Worm (Caenorhabditis elegans): Measurements from ENCODE around the gene sdz-8.

The sdz-8 gene

DNA sequence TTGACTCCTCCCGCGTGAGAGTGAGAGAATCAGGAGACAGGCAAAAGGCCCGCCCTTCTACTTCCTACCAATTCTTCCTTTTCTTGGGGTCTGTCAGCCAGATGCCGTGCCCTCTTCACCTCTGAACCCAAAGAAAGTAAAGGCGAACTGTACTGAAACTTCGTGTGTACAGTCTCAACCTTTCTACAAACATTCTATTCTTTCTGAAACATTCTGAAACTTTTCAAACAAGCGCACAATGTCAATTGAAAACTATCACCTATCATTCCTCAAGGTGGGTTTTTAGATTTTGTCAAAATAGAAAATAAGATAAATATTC lies 16.5 kb upstream of the sdz-8 start:
- TF ChIP-seq elt-2 (tag; optimal IDR thresholded peaks at IDR 0.05) (no peak), lin-39 (tag; optimal IDR thresholded peaks at IDR 0.05) (no peak), mdl-1 (tag; optimal IDR thresholded peaks at IDR 0.05) (no peak), lin-15B (tag; optimal IDR thresholded peaks at IDR 0.05) (no peak), skn-1 (tag; optimal IDR thresholded peaks at IDR 0.05) (no peak), ztf-11 (tag; optimal IDR thresholded peaks at IDR 0.05) (no peak), egl-27 (tag; optimal IDR thresholded peaks at IDR 0.05) (no peak), aly-2 (tag; optimal IDR thresholded peaks at IDR 0.05) (no peak), ceh-16 (tag; optimal IDR thresholded peaks at IDR 0.05) (no peak), egl-5 (tag; optimal IDR thresholded peaks at IDR 0.05) (no peak), nhr-25 (tag; optimal IDR thresholded peaks at IDR 0.05) (no peak), pqm-1 (tag; optimal IDR thresholded peaks at IDR 0.05) (no peak), fos-1 (tag; optimal IDR thresholded peaks at IDR 0.05) (no peak), unc-62 (GFP tag; optimal IDR thresholded peaks at IDR 0.05) (no peak), hmg-11 (tag; optimal IDR thresholded peaks at IDR 0.05) (no peak), nhr-12 (tag; optimal IDR thresholded peaks at IDR 0.05) (no peak), pha-4 (tag; optimal IDR thresholded peaks at IDR 0.05) (no peak), jun-1 (tag; optimal IDR thresholded peaks at IDR 0.05) (no peak), ceh-9 (tag; optimal IDR thresholded peaks at IDR 0.05) (no peak), ama-1 (optimal IDR thresholded peaks at IDR 0.05) (no peak)

DNA sequence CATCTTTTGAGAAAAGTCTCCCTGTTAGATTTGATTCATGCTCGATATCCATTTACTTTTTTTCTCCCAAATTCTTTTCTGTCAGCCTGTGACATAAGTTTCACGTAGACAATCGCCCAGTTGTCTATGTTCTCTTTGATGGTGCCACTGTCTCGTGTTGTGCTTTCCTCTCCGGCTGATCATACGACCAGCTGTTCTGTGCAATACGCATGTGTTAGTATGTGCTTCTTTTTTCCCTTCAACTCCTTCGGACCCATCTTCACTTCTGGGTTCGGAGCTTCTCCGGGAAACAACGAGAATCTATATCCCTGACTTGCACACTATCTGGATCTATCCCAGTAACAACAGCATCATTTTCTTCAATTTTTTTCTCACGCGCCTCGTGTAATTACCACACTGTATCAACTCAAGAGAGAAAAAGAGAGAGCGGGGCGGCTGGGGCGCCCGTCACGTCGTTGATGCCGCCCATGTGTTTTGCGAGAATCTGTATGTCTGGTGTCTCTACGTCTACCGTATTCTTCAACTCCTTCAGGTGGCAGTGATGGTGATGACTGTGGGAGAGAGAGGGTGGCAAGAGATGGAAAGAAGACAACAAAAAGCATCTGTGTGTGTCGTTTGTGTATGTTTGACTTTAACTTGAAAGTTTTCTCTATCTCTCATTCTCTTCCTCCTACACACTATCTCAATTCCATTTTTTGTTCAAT lies 16.0 kb upstream of the sdz-8 start:
- TF ChIP-seq nhr-23 (tag; optimal IDR thresholded peaks at IDR 0.05) (peak; percentile 28), fkh-2 (tag; optimal IDR thresholded peaks at IDR 0.05) (no peak), lsy-12 (tag; optimal IDR thresholded peaks at IDR 0.05) (peak; percentile 58), R02D3.7 (tag; optimal IDR thresholded peaks at IDR 0.05) (no peak), jun-1 (tag; optimal IDR thresholded peaks at IDR 0.05) (peak; percentile 82), snpc-4 (tag; optimal IDR thresholded peaks at IDR 0.05) (peak; percentile 36), unc-62 (GFP tag; optimal IDR thresholded peaks at IDR 0.05) (peak; percentile 62), lin-39 (tag; optimal IDR thresholded peaks at IDR 0.05) (peak; percentile 42), skn-1 (tag; optimal IDR thresholded peaks at IDR 0.05) (peak; percentile 73), pha-4 (tag; optimal IDR thresholded peaks at IDR 0.05) (peak; percentile 96), nhr-43 (tag; optimal IDR thresholded peaks at IDR 0.05; ENCODE audit: poor library complexity, severe bottlenecking) (peak; percentile 70), elt-2 (tag; optimal IDR thresholded peaks at IDR 0.05) (peak; percentile 88), nhr-11 (tag; optimal IDR thresholded peaks at IDR 0.05) (no peak), ceh-82 (tag; optimal IDR thresholded peaks at IDR 0.05) (no peak), egl-5 (tag; optimal IDR thresholded peaks at IDR 0.05) (peak; percentile 21), tbx-2 (tag; optimal IDR thresholded peaks at IDR 0.05) (peak; percentile 54), nfya-1 (tag; optimal IDR thresholded peaks at IDR 0.05; ENCODE audit: insufficient read depth) (peak; percentile 52), elt-3 (tag; optimal IDR thresholded peaks at IDR 0.05) (peak in 1 of 3 experiments; percentile 43), nhr-67 (tag; optimal IDR thresholded peaks at IDR 0.05) (no peak), egl-27 (tag; optimal IDR thresholded peaks at IDR 0.05) (peak; percentile 85), nhr-25 (tag; optimal IDR thresholded peaks at IDR 0.05) (peak; percentile 95), ztf-4 (tag; optimal IDR thresholded peaks at IDR 0.05) (peak; percentile 18), ama-1 (optimal IDR thresholded peaks at IDR 0.05) (no peak), ceh-28 (tag; optimal IDR thresholded peaks at IDR 0.05) (peak; percentile 35), pqm-1 (tag; optimal IDR thresholded peaks at IDR 0.05) (peak; percentile 81), lin-15B (tag; optimal IDR thresholded peaks at IDR 0.05) (no peak), mdl-1 (tag; optimal IDR thresholded peaks at IDR 0.05) (peak; percentile 77), daf-12 (tag; optimal IDR thresholded peaks at IDR 0.05) (no peak), elt-1 (tag; optimal IDR thresholded peaks at IDR 0.05) (peak; percentile 58)

DNA sequence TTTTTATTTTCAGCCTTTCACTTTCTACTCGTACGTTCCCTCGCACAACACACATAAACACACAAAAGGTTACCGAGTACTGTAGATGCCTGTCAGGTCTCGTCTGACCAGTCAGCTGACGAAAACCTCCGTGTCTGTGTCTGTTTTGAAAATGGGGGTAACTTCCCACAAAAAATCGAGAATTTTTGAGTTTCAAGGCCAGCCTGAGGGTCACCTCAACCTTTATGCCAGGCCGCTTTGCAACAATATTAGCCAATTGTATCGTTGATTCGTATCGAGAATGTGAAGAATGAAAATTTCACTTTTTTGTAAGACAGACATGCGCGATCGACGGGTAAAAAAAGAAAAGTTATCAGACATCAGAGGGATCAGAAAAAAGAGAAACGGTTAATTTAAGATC lies 15.1 kb upstream of the sdz-8 start:
- TF ChIP-seq jun-1 (tag; optimal IDR thresholded peaks at IDR 0.05), result no peak
- TF ChIP-seq snpc-4 (tag; optimal IDR thresholded peaks at IDR 0.05), result no peak
- TF ChIP-seq lin-39 (tag; optimal IDR thresholded peaks at IDR 0.05), result no peak
- peak; percentile 10 for TF ChIP-seq nhr-43 (tag; optimal IDR thresholded peaks at IDR 0.05; ENCODE audit: poor library complexity, severe bottlenecking)
- no peak for TF ChIP-seq mdl-1 (tag; optimal IDR thresholded peaks at IDR 0.05)
- TF ChIP-seq nfya-1 (tag; optimal IDR thresholded peaks at IDR 0.05; ENCODE audit: insufficient read depth), result peak; percentile 1
- no peak for TF ChIP-seq lsy-12 (tag; optimal IDR thresholded peaks at IDR 0.05)
- no peak for TF ChIP-seq hmg-11 (tag; optimal IDR thresholded peaks at IDR 0.05)
- peak; percentile 29 for TF ChIP-seq elt-1 (tag; optimal IDR thresholded peaks at IDR 0.05)
- no peak for TF ChIP-seq nhr-11 (tag; optimal IDR thresholded peaks at IDR 0.05)
- TF ChIP-seq ceh-16 (tag; optimal IDR thresholded peaks at IDR 0.05), result no peak
- TF ChIP-seq fkh-10 (GFP tag; optimal IDR thresholded peaks at IDR 0.05), result no peak
- peak; percentile 97 for TF ChIP-seq nhr-25 (tag; optimal IDR thresholded peaks at IDR 0.05)
- no peak for TF ChIP-seq eor-1 (tag; optimal IDR thresholded peaks at IDR 0.05)
- no peak for TF ChIP-seq nhr-28 (tag; optimal IDR thresholded peaks at IDR 0.05)
- no peak for TF ChIP-seq nhr-76 (tag; optimal IDR thresholded peaks at IDR 0.05)
- TF ChIP-seq elt-3 (tag; optimal IDR thresholded peaks at IDR 0.05), result no peak
- TF ChIP-seq egl-27 (tag; optimal IDR thresholded peaks at IDR 0.05), result no peak
- no peak for TF ChIP-seq ZK546.5 (tag; optimal IDR thresholded peaks at IDR 0.05)
- no peak for TF ChIP-seq elt-2 (tag; optimal IDR thresholded peaks at IDR 0.05)
- peak; percentile 6 for TF ChIP-seq R02D3.7 (tag; optimal IDR thresholded peaks at IDR 0.05)
- no peak for TF ChIP-seq ztf-4 (tag; optimal IDR thresholded peaks at IDR 0.05)
- no peak for TF ChIP-seq ztf-11 (tag; optimal IDR thresholded peaks at IDR 0.05)
- TF ChIP-seq pqm-1 (tag; optimal IDR thresholded peaks at IDR 0.05), result no peak
- no peak for TF ChIP-seq aly-2 (tag; optimal IDR thresholded peaks at IDR 0.05)
- no peak for TF ChIP-seq zag-1 (tag; optimal IDR thresholded peaks at IDR 0.05)
- no peak for TF ChIP-seq egl-5 (tag; optimal IDR thresholded peaks at IDR 0.05)
- no peak for TF ChIP-seq fos-1 (tag; optimal IDR thresholded peaks at IDR 0.05)
- TF ChIP-seq nhr-67 (tag; optimal IDR thresholded peaks at IDR 0.05), result no peak
- no peak for TF ChIP-seq ama-1 (optimal IDR thresholded peaks at IDR 0.05)
- TF ChIP-seq tbx-2 (tag; optimal IDR thresholded peaks at IDR 0.05), result peak; percentile 1
- no peak for TF ChIP-seq skn-1 (tag; optimal IDR thresholded peaks at IDR 0.05)
- TF ChIP-seq ceh-9 (tag; optimal IDR thresholded peaks at IDR 0.05), result no peak
- TF ChIP-seq fkh-2 (tag; optimal IDR thresholded peaks at IDR 0.05), result no peak
- TF ChIP-seq nhr-77 (tag; optimal IDR thresholded peaks at IDR 0.05), result no peak
- TF ChIP-seq ceh-82 (tag; optimal IDR thresholded peaks at IDR 0.05), result no peak
- no peak for TF ChIP-seq unc-62 (GFP tag; optimal IDR thresholded peaks at IDR 0.05)

Data from whole organism, L3 larva.